Worm (Caenorhabditis elegans) whole organism, midembryonic: ENCODE data around the gene nhr-6.

Experiments
- T22C8.4 ChIP-seq: fragments of 200-800 bp; sonication (Bioruptor generic); IDR thresholded peaks from 2 replicates; pipeline ENCODE4 v1.3.6; 2022; ENCODE audit warnings: missing genetic modification characterization, missing compliant biosample characterization
- cog-1 ChIP-seq: sonication (generic microtip); optimal IDR thresholded peaks from 2 replicates; lab custom pipeline; 2016; ENCODE audit warnings: missing genetic modification characterization, missing compliant biosample characterization
- flt-1 ChIP-seq: fragments of 200-800 bp; sonication (Bioruptor generic); IDR thresholded peaks from 2 replicates; pipeline ENCODE4 v1.3.6; 2022; ENCODE audit warnings: missing genetic modification characterization, missing compliant biosample characterization
- klf-2 ChIP-seq: fragments of 200-800 bp; sonication (Bioruptor generic); conservative IDR thresholded peaks from 2 replicates; pipeline ENCODE4 v1.3.6; 2022; ENCODE audit warnings: missing genetic modification reagents, missing genetic modification characterization, missing compliant biosample characterization
- med-1 ChIP-seq: sonication (generic microtip); optimal IDR thresholded peaks from 2 replicates; lab custom pipeline; 2017; ENCODE audit warnings: missing genetic modification characterization, mild to moderate bottlenecking, missing compliant biosample characterization, antibody characterized with exemption, missing genetic modification reagents; ENCODE audit not compliant: insufficient read depth
- ref-1 ChIP-seq: fragments of 200-800 bp; sonication (Bioruptor generic); conservative IDR thresholded peaks from 2 replicates; pipeline ENCODE4 v1.3.6; 2022; ENCODE audit warnings: missing genetic modification reagents, missing genetic modification characterization, missing compliant biosample characterization
- tab-1 ChIP-seq: fragments of 200-800 bp; sonication (Bioruptor generic); IDR thresholded peaks from 2 replicates; pipeline ENCODE4 v1.3.6; 2022; ENCODE audit warnings: missing genetic modification characterization, missing compliant biosample characterization
- ztf-23 ChIP-seq: fragments of 200-800 bp; sonication (Bioruptor generic); IDR thresholded peaks from 2 replicates; pipeline ENCODE4 v1.3.6; 2022; ENCODE audit warnings: missing genetic modification reagents, missing genetic modification characterization, missing compliant biosample characterization
- ztf-29 ChIP-seq: fragments of 200-800 bp; sonication (Bioruptor generic); IDR thresholded peaks from 2 replicates; pipeline ENCODE4 v1.3.6; 2022; ENCODE audit warnings: missing genetic modification reagents, missing genetic modification characterization, missing compliant biosample characterization

DNA sequence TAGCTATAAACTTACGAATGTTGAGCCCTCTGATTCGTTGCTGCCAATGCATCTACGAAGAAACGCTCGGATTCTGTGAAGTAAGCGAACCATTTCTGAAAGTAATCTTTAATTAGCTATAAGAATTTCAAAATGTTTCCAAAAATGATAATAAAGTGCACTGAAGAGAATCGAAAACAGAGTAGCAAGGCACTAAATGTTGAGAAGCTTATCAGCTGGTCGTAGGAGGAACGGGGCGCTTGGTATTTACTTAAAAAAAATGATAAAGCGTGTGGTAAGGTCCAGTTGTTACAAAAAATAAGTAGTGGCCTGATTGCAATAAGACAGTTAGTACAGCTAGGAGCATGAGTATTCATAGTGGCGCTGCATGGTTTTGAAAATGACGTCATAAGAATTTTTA lies 27.1 kb upstream of the nhr-6 start, which contains the start of gene C54C6.7:
- TF ChIP-seq ref-1 (GFP tag; lab: Robert Waterston, UW) (no peak), flt-1 (GFP tag; lab: Robert Waterston, UW) (no peak), ztf-23 (no peak), cog-1 (tag; lab: Kevin White, UChicago) (no peak), ztf-29 (no peak), T22C8.4 (GFP tag; lab: Robert Waterston, UW) (no peak), med-1 (GFP tag; lab: Kevin White, UChicago) (no peak), tab-1 (no peak), klf-2 (GFP tag; lab: Robert Waterston, UW) (no peak)
